Fruit fly (Drosophila melanogaster) whole organism, wandering third instar larva: ENCODE results near the gene Rab40.
A peak's percentile ranks its signal among the peaks of the same experiment; 100 is the strongest.

Experiments
- Abd-B ChIP-seq: fragments of >200 bp; optimal IDR thresholded peaks from 2 replicates; lab custom pipeline; 2017; ENCODE audit warnings: missing biosample characterization, missing genetic modification characterization
- CG32264 ChIP-seq: fragments of 200-800 bp; sonication (Bioruptor generic); optimal IDR thresholded peaks from 2 replicates; lab custom pipeline; 2016; ENCODE audit warnings: missing biosample characterization, missing genetic modification characterization
- CG9705 ChIP-seq: fragments of 200-800 bp; sonication (Bioruptor generic); optimal IDR thresholded peaks from 2 replicates; lab custom pipeline; 2018; ENCODE audit warnings: missing biosample characterization, mild to moderate bottlenecking, missing genetic modification characterization
- CrebA ChIP-seq: fragments of 200-800 bp; sonication (Bioruptor generic); optimal IDR thresholded peaks from 2 replicates; lab custom pipeline; 2016; ENCODE audit warnings: missing biosample characterization, mild to moderate bottlenecking, missing genetic modification characterization, borderline replicate concordance
- Dfd ChIP-seq: fragments of >200 bp; optimal IDR thresholded peaks from 2 replicates; lab custom pipeline; 2017; ENCODE audit warnings: missing biosample characterization, missing genetic modification characterization
- Dif ChIP-seq: fragments of 200-275, 200-300 bp; sonication (Bioruptor generic); optimal IDR thresholded peaks from 2 replicates; lab custom pipeline; 2018; ENCODE audit warnings: missing biosample characterization, missing genetic modification characterization; ENCODE audit not compliant: partially characterized antibody
- GATAd ChIP-seq: sonication (Bioruptor generic); optimal IDR thresholded peaks from 2 replicates; lab custom pipeline; 2016; ENCODE audit warnings: missing biosample characterization, missing genetic modification characterization
- HLH106 ChIP-seq: fragments of 200-800 bp; optimal IDR thresholded peaks from 3 replicates; lab custom pipeline; 2019; ENCODE audit warnings: missing biosample characterization, mild to moderate bottlenecking, missing genetic modification characterization, moderate library complexity
- Hnf4 ChIP-seq: fragments of 200-800 bp; sonication (Bioruptor generic); optimal IDR thresholded peaks from 2 replicates; lab custom pipeline; 2016; ENCODE audit warnings: missing biosample characterization, mild to moderate bottlenecking, missing genetic modification characterization
- Hr78 ChIP-seq: fragments of >200 bp; optimal IDR thresholded peaks from 2 replicates; lab custom pipeline; 2017; ENCODE audit warnings: missing biosample characterization, missing genetic modification characterization
- Hr83 ChIP-seq: fragments of 200-300 bp; sonication (Bioruptor generic); optimal IDR thresholded peaks from 2 replicates; lab custom pipeline; 2016; ENCODE audit warnings: missing biosample characterization, mild to moderate bottlenecking, missing genetic modification characterization, moderate library complexity; ENCODE audit not compliant: poor library complexity, severe bottlenecking
- Jra ChIP-seq: sonication (Bioruptor generic); optimal IDR thresholded peaks from 2 replicates; lab custom pipeline; 2016; ENCODE audit warnings: missing biosample characterization, missing genetic modification characterization
- Mio ChIP-seq: sonication (Bioruptor generic); optimal IDR thresholded peaks from 2 replicates; lab custom pipeline; 2016; ENCODE audit warnings: missing biosample characterization, missing genetic modification characterization
- Myc ChIP-seq: fragments of >200 bp; optimal IDR thresholded peaks from 2 replicates; lab custom pipeline; 2017
- N ChIP-seq: fragments of >200 bp; optimal IDR thresholded peaks from 2 replicates; lab custom pipeline; 2018; ENCODE audit warnings: missing biosample characterization, missing external identifiers, missing genetic modification characterization
- OdsH ChIP-seq: fragments of 200-800 bp; sonication (Bioruptor generic); optimal IDR thresholded peaks from 2 replicates; lab custom pipeline; 2016; ENCODE audit warnings: missing biosample characterization, mild to moderate bottlenecking, missing genetic modification characterization
- Sp1 ChIP-seq: fragments of 200-800 bp; sonication (Bioruptor generic); optimal IDR thresholded peaks from 3 replicates; lab custom pipeline; 2019; ENCODE audit warnings: missing biosample characterization, mild to moderate bottlenecking, missing genetic modification characterization, moderate library complexity
- Vsx2 ChIP-seq: fragments of 200-300, 225-300 bp; sonication (Bioruptor generic); optimal IDR thresholded peaks from 2 replicates; lab custom pipeline; 2018; ENCODE audit warnings: missing biosample characterization, missing genetic modification characterization; ENCODE audit not compliant: partially characterized antibody
- br ChIP-seq: fragments of 200-800 bp; sonication (Bioruptor generic); optimal IDR thresholded peaks from 2 replicates; lab custom pipeline; 2016; ENCODE audit warnings: missing biosample characterization, missing genetic modification characterization
- brk ChIP-seq: fragments of 200-800 bp; sonication (Bioruptor generic); optimal IDR thresholded peaks from 2 replicates; lab custom pipeline; 2016; ENCODE audit warnings: missing biosample characterization, mild to moderate bottlenecking, missing genetic modification characterization
- dl ChIP-seq, 2 experiments: fragments of 175-275, 200-275 bp in 1 of 2; fragments of 200-275 bp in 1 of 2; sonication (Bioruptor generic); optimal IDR thresholded peaks; lab custom pipeline; 2018; ENCODE audit warnings: mild to moderate bottlenecking in 2 of 2, missing biosample characterization in 2 of 2, missing genetic modification characterization in 2 of 2, moderate library complexity in 2 of 2; ENCODE audit not compliant: partially characterized antibody in 2 of 2, insufficient read depth in 1 of 2
- dmrt93B ChIP-seq: fragments of 200-800 bp; sonication (Bioruptor generic); optimal IDR thresholded peaks from 2 replicates; lab custom pipeline; 2018; ENCODE audit warnings: missing biosample characterization, mild to moderate bottlenecking, missing genetic modification characterization
- dsf ChIP-seq: sonication (Bioruptor generic); optimal IDR thresholded peaks from 2 replicates; lab custom pipeline; 2016; ENCODE audit warnings: missing biosample characterization, missing genetic modification characterization, borderline replicate concordance
- ey ChIP-seq: fragments of 200-800 bp; sonication (Bioruptor generic); optimal IDR thresholded peaks from 2 replicates; lab custom pipeline; 2016; ENCODE audit warnings: missing biosample characterization, missing genetic modification characterization
- foxo ChIP-seq, 2 experiments: fragments of 200-800 bp; sonication (Bioruptor generic); optimal IDR thresholded peaks; 2 replicates in 1 of 2; 3 replicates in 1 of 2; lab custom pipeline; 2016 to 2017; ENCODE audit warnings: missing biosample characterization in 2 of 2, missing genetic modification characterization in 2 of 2
- fru ChIP-seq: fragments of 200-800 bp; sonication (Bioruptor generic); optimal IDR thresholded peaks from 3 replicates; lab custom pipeline; 2016; ENCODE audit warnings: missing biosample characterization, mild to moderate bottlenecking, missing genetic modification characterization
- h ChIP-seq: fragments of 200-800 bp; sonication (Bioruptor generic); optimal IDR thresholded peaks from 3 replicates; lab custom pipeline; 2016; ENCODE audit warnings: missing biosample characterization, mild to moderate bottlenecking, missing genetic modification characterization
- jim ChIP-seq: fragments of 175-275, 200-325 bp; sonication (Bioruptor generic); optimal IDR thresholded peaks from 2 replicates; lab custom pipeline; 2016; ENCODE audit warnings: missing biosample characterization, mild to moderate bottlenecking, missing genetic modification characterization
- lola ChIP-seq: fragments of >200 bp; optimal IDR thresholded peaks from 2 replicates; lab custom pipeline; 2017; ENCODE audit warnings: missing biosample characterization, missing genetic modification characterization
- pan ChIP-seq: fragments of >200 bp; optimal IDR thresholded peaks from 2 replicates; lab custom pipeline; 2017
- psq ChIP-seq: fragments of 200-800 bp; sonication (Bioruptor generic); optimal IDR thresholded peaks from 3 replicates; lab custom pipeline; 2017; ENCODE audit warnings: missing biosample characterization, mild to moderate bottlenecking, missing genetic modification characterization, moderate library complexity
- rgr ChIP-seq: fragments of 200-800 bp; sonication (Bioruptor generic); optimal IDR thresholded peaks from 3 replicates; lab custom pipeline; 2016; ENCODE audit warnings: missing biosample characterization, mild to moderate bottlenecking, missing genetic modification characterization
- sage ChIP-seq: fragments of 200-800 bp; sonication (Bioruptor generic); optimal IDR thresholded peaks from 2 replicates; lab custom pipeline; 2016; ENCODE audit warnings: missing biosample characterization, mild to moderate bottlenecking, missing genetic modification characterization
- sv ChIP-seq: fragments of 200-800 bp; sonication (Bioruptor generic); optimal IDR thresholded peaks from 3 replicates; lab custom pipeline; 2016; ENCODE audit warnings: missing biosample characterization, missing genetic modification characterization
- tai ChIP-seq: sonication (Bioruptor generic); optimal IDR thresholded peaks from 2 replicates; lab custom pipeline; 2016; ENCODE audit warnings: missing biosample characterization, missing genetic modification characterization
- usp ChIP-seq: fragments of >200 bp; optimal IDR thresholded peaks from 2 replicates; lab custom pipeline; 2017; ENCODE audit warnings: missing biosample characterization, missing genetic modification characterization
- woc ChIP-seq: sonication (Bioruptor generic); optimal IDR thresholded peaks from 2 replicates; lab custom pipeline; 2016; ENCODE audit warnings: missing biosample characterization, mild to moderate bottlenecking, missing genetic modification characterization

Gene Rab40

dm6 chrX:12498101-12498500, 35.2 kb upstream of the Rab40 start:
- TF ChIP-seq dl (GFP tag; optimal IDR thresholded peaks at IDR 0.05; lab: Kevin White, UChicago; ENCODE audit: insufficient read depth in 1 of 2, partially characterized antibody in 2 of 2) = no peak
- TF ChIP-seq br (GFP tag; lab: Kevin White, UChicago) = no peak
- TF ChIP-seq brk = no peak
- TF ChIP-seq CG32264 = no peak
- TF ChIP-seq pan (lab: Kevin White, UChicago) = no peak
- TF ChIP-seq GATAd (GFP tag; lab: Kevin White, UChicago) = no peak
- no peak for TF ChIP-seq usp (GFP tag; lab: Kevin White, UChicago)

dm6 chrX:12496930-12497329, 34.0 kb upstream of the Rab40 start, which contains the start of gene mdu:
Gene mdu, plus strand, starts transcription at chrX:12497188.
- TF ChIP-seq dmrt93B (GFP tag; lab: Kevin White, UChicago) (peak; percentile 34), br (GFP tag; lab: Kevin White, UChicago) (no peak), brk (no peak), Hnf4 (GFP tag; lab: Kevin White, UChicago) (no peak), psq (peak; percentile 68), Dfd (GFP tag; lab: Kevin White, UChicago) (no peak), tai (GFP tag; lab: Kevin White, UChicago) (no peak), OdsH (no peak), Mio (GFP tag; lab: Kevin White, UChicago) (no peak), sv (GFP tag; lab: Kevin White, UChicago) (no peak), fru (GFP tag; lab: Kevin White, UChicago) (no peak), woc (peak; percentile 34), usp (GFP tag; lab: Kevin White, UChicago) (no peak), Myc (peak; percentile 73), dsf (no peak), rgr (GFP tag; lab: Kevin White, UChicago) (no peak), N (GFP tag; lab: Kevin White, UChicago) (no peak), lola (GFP tag; lab: Kevin White, UChicago) (no peak), foxo (GFP tag; optimal IDR thresholded peaks at IDR 0.05; lab: Kevin White, UChicago) (peak in 1 of 2 experiments; percentile 19), GATAd (GFP tag; lab: Kevin White, UChicago) (no peak), Sp1 (no peak), CG9705 (GFP tag; lab: Kevin White, UChicago) (no peak), HLH106 (tag; lab: Kevin White, UChicago) (peak; percentile 45), Hr78 (GFP tag; lab: Kevin White, UChicago) (no peak), CG32264 (no peak), ey (no peak), h (GFP tag; lab: Kevin White, UChicago) (no peak), sage (GFP tag; lab: Kevin White, UChicago) (no peak)
- TF ChIP-seq, all 38 proteins: peak for 6

dm6 chrX:12496497-12496896, 33.6 kb upstream of the Rab40 start, which contains the start of gene Mks1:
Gene Mks1, minus strand, starts transcription at chrX:12496597.
- TF ChIP-seq CrebA (GFP tag; lab: Kevin White, UChicago) (no peak), Jra (GFP tag; lab: Kevin White, UChicago) (no peak), Abd-B (GFP tag; lab: Kevin White, UChicago) (no peak), dsf (no peak), lola (GFP tag; lab: Kevin White, UChicago) (no peak), Dfd (GFP tag; lab: Kevin White, UChicago) (no peak), woc (no peak), CG9705 (GFP tag; lab: Kevin White, UChicago) (no peak), Dif (GFP tag; lab: Kevin White, UChicago) (no peak), sage (GFP tag; lab: Kevin White, UChicago) (no peak), Hr83 (no peak), Hr78 (GFP tag; lab: Kevin White, UChicago) (no peak), Sp1 (no peak), Vsx2 (GFP tag; lab: Kevin White, UChicago) (no peak), OdsH (no peak), psq (no peak), jim (GFP tag; lab: Kevin White, UChicago) (no peak), pan (lab: Kevin White, UChicago) (no peak), fru (GFP tag; lab: Kevin White, UChicago) (no peak), CG32264 (no peak)
